Comparison of ENCODE assay signal across 1 fruit fly cellular context in genomic region chr3L:71247-71646, dm6.
A peak's percentile ranks its signal among the peaks of the same experiment; 100 is the strongest.
TF ChIP-seq lines count a peak whose summit lies in the region.

No protein-coding gene starts in this region.

TF ChIP-seq in whole organism, prepupa, 60 proteins besides CTCF, POLR2A, EP300 and RAD21 (continued from another document):
- TF ChIP-seq CG10669 (GFP tag; optimal IDR thresholded peaks at IDR 0.05; lab: Kevin White, UChicago) = peak; percentile 37
- no peak for TF ChIP-seq CG8119 (GFP tag; IDR thresholded peaks at IDR 0.05; lab: Robert Waterston, UW)
